Fruit fly (Drosophila melanogaster): ENCODE data around the gene CG17192.

Gene CG17192

DNA sequence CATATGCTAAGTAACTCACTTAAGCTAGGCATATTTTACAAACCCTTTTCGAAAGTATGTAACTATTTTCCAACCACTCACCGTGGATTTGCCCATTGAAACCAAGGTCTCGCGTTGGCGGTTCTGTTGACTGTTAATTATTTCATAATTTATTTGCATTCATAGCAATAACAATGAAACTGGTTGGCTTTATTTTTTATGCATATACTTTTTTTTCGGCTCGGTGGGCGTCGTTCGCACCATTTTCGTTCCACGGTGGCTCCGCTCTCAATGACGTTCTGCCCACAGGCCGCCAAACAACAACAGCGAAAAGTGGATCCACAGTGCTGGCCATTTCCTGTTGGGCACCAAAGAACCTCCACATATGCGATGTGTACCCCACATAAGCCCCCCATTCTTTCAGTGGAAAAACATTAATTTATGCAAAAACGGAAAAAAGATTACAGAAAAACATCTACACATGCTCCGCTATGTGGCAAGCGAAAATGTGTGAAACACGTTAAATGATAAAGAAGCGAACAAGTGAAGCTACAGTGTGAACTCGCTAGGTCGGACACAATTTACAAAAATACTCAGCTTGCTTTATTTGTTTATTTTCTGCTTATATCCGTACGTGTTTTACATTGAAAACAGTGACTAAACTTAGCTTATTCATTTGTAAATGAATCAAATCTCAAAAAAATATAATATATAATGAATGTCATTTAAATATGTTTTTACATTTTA, 50.3 kb downstream of the CG17192 start (continued):
- TF ChIP-seq pan (optimal IDR thresholded peaks at IDR 0.05): no peak
- TF ChIP-seq pan (GFP tag; optimal IDR thresholded peaks at IDR 0.05 in 1 of 2, IDR thresholded peaks at IDR 0.05 in 1 of 2): peak in 1 of 2 experiments; percentile 24
- TF ChIP-seq esg (GFP tag; conservative IDR thresholded peaks at IDR 0.05): peak; percentile 30; the same call in 1 of the 2 replicates
- peak; percentile 18 for TF ChIP-seq Xbp1 (GFP tag; optimal IDR thresholded peaks at IDR 0.05)
- TF ChIP-seq Sry-δ (GFP tag; optimal IDR thresholded peaks at IDR 0.05): no peak
- 0 out of 2 replicates have a peak, but pooled peaks have one; percentile 7 for TF ChIP-seq CG31441 (GFP tag; IDR thresholded peaks at IDR 0.05)
- TF ChIP-seq gem (tag; optimal IDR thresholded peaks at IDR 0.05): peak; percentile 56
- no peak for TF ChIP-seq CG17829 (tag; optimal IDR thresholded peaks at IDR 0.05)
- no peak for TF ChIP-seq ase (GFP tag; IDR thresholded peaks at IDR 0.05)
- TF ChIP-seq Meics (GFP tag; optimal IDR thresholded peaks at IDR 0.05): no peak
- TF ChIP-seq gsb (GFP tag; IDR thresholded peaks at IDR 0.05): peak; percentile 43
- TF ChIP-seq CG6791 (GFP tag; IDR thresholded peaks at IDR 0.05; ENCODE audit: partially characterized antibody): no peak
- TF ChIP-seq E2f2 (GFP tag; IDR thresholded peaks at IDR 0.05): peak; percentile 27; the same call in 1 of the 2 replicates
- TF ChIP-seq CG2116 (GFP tag; optimal IDR thresholded peaks at IDR 0.05): no peak
- TF ChIP-seq caup (GFP tag; optimal IDR thresholded peaks at IDR 0.05; ENCODE audit: severe bottlenecking): no peak
- no peak for TF ChIP-seq CG10543 (GFP tag; optimal IDR thresholded peaks at IDR 0.05)
- TF ChIP-seq hth (optimal IDR thresholded peaks at IDR 0.05): no peak
- TF ChIP-seq CG6765 (GFP tag; optimal IDR thresholded peaks at IDR 0.05): no peak
- TF ChIP-seq Dp (GFP tag; optimal IDR thresholded peaks at IDR 0.05): no peak
- TF ChIP-seq CG17385 (GFP tag; optimal IDR thresholded peaks at IDR 0.05): peak; percentile 16
- TF ChIP-seq Sin3A (optimal IDR thresholded peaks at IDR 0.05): no peak
- TF ChIP-seq nerfin-1 (tag; optimal IDR thresholded peaks at IDR 0.05): no peak
- no peak for TF ChIP-seq CG10267 (tag; optimal IDR thresholded peaks at IDR 0.05)
- TF ChIP-seq CG15011 (GFP tag; optimal IDR thresholded peaks at IDR 0.05): no peak
- no peak for TF ChIP-seq btn (GFP tag; optimal IDR thresholded peaks at IDR 0.05)
- TF ChIP-seq CG10959 (GFP tag; IDR thresholded peaks at IDR 0.05): no peak
- TF ChIP-seq PHDP (tag; optimal IDR thresholded peaks at IDR 0.05): peak; percentile 13
- TF ChIP-seq br (optimal IDR thresholded peaks at IDR 0.05): no peak
- TF ChIP-seq CG4328 (GFP tag; optimal IDR thresholded peaks at IDR 0.05): no peak
- no peak for TF ChIP-seq CG12236 (GFP tag; optimal IDR thresholded peaks at IDR 0.05)
- TF ChIP-seq CG12155 (GFP tag; optimal IDR thresholded peaks at IDR 0.05): peak; percentile 21
- no peak for TF ChIP-seq chif (GFP tag; optimal IDR thresholded peaks at IDR 0.05)
- TF ChIP-seq schlank (tag; optimal IDR thresholded peaks at IDR 0.05): no peak
- no peak for TF ChIP-seq Fer3 (tag; optimal IDR thresholded peaks at IDR 0.05)
- TF ChIP-seq CG10147 (GFP tag; optimal IDR thresholded peaks at IDR 0.05): no peak
- no peak for TF ChIP-seq Blimp-1 (GFP tag; optimal IDR thresholded peaks at IDR 0.05)
- TF ChIP-seq HHEX (GFP tag; optimal IDR thresholded peaks at IDR 0.05): no peak
- no peak for TF ChIP-seq dimm (GFP tag; IDR thresholded peaks at IDR 0.05)
- TF ChIP-seq CG1529 (GFP tag; optimal IDR thresholded peaks at IDR 0.05): no peak
- no peak for TF ChIP-seq CG7357 (GFP tag; IDR thresholded peaks at IDR 0.05)
- no peak for TF ChIP-seq CG17359 (tag; optimal IDR thresholded peaks at IDR 0.05)
- TF ChIP-seq Spps (tag; optimal IDR thresholded peaks at IDR 0.05): no peak
- TF ChIP-seq MTF-1 (GFP tag; optimal IDR thresholded peaks at IDR 0.05; ENCODE audit: borderline replicate concordance): no peak
- TF ChIP-seq CG6689 (GFP tag; IDR thresholded peaks at IDR 0.05): no peak
- no peak for TF ChIP-seq pho (GFP tag; optimal IDR thresholded peaks at IDR 0.05)
- TF ChIP-seq CG7963 (GFP tag; IDR thresholded peaks at IDR 0.05; ENCODE audit: partially characterized antibody): no peak
- TF ChIP-seq odd (GFP tag; optimal IDR thresholded peaks at IDR 0.05): no peak
- 0 out of 3 replicates have a peak, but pooled peaks have one; percentile 24 for TF ChIP-seq CG3726 (GFP tag; IDR thresholded peaks at IDR 0.05)
- no peak for TF ChIP-seq cas (GFP tag; IDR thresholded peaks at IDR 0.05)
- TF ChIP-seq Six4 (GFP tag; optimal IDR thresholded peaks at IDR 0.05): no peak
